Worm (Caenorhabditis elegans) whole organism, midembryonic: ENCODE results near the gene D2024.4.

Experiments
- flt-1 ChIP-seq: fragments of 200-800 bp; sonication (Bioruptor generic); IDR thresholded peaks from 2 replicates; pipeline ENCODE4 v1.3.6; 2022; ENCODE audit warnings: missing genetic modification characterization, missing compliant biosample characterization
- klf-2 ChIP-seq: fragments of 200-800 bp; sonication (Bioruptor generic); conservative IDR thresholded peaks from 2 replicates; pipeline ENCODE4 v1.3.6; 2022; ENCODE audit warnings: missing genetic modification reagents, missing genetic modification characterization, missing compliant biosample characterization
- med-1 ChIP-seq: sonication (generic microtip); optimal IDR thresholded peaks from 2 replicates; lab custom pipeline; 2017; ENCODE audit warnings: missing genetic modification characterization, mild to moderate bottlenecking, missing compliant biosample characterization, antibody characterized with exemption, missing genetic modification reagents; ENCODE audit not compliant: insufficient read depth
- ztf-23 ChIP-seq: fragments of 200-800 bp; sonication (Bioruptor generic); IDR thresholded peaks from 2 replicates; pipeline ENCODE4 v1.3.6; 2022; ENCODE audit warnings: missing genetic modification reagents, missing genetic modification characterization, missing compliant biosample characterization

DNA sequence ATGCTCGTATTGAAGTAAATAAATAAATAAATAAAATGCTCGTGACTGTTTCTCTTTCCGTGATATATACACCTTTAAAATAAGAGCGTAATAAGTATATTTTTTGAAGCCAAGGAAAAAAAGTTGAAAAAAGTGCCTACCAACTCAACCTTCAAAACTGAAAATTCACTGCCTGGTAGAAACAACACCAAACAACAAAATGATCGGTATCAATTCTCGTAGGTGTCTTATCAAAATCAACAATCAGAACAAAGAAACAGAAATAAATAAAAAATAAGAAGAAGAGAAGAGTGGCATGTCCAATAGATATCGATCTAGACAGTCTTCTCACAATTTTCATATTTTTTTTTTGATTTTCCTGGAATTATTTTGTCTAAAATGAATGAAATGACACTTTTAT is 12.9 kb downstream of the D2024.4 start, which contains the start of gene afmd-1:
- TF ChIP-seq ztf-23 (no peak), flt-1 (GFP tag; lab: Robert Waterston, UW) (no peak), med-1 (GFP tag; lab: Kevin White, UChicago) (no peak), klf-2 (no peak)
